Fruit fly (Drosophila melanogaster) whole organism, prepupa: ENCODE measurements around the gene CG13901.

ENCODE experiments used
- CG15336 ChIP-seq: fragments of 200-800 bp; sonication (Bioruptor generic); IDR thresholded peaks from 2 replicates; pipeline ENCODE4 v1.3.6; 2022; ENCODE audit warnings: missing biosample characterization, missing genetic modification characterization
- Eip93F ChIP-seq: fragments of 200-800 bp; sonication (Bioruptor generic); optimal IDR thresholded peaks from 2 replicates; lab custom pipeline; 2016; ENCODE audit warnings: missing biosample characterization, mild to moderate bottlenecking, missing genetic modification characterization
- Ets21C ChIP-seq: fragments of 200-800 bp; sonication (Bioruptor generic); optimal IDR thresholded peaks from 3 replicates; lab custom pipeline; 2016; ENCODE audit warnings: missing biosample characterization, missing genetic modification characterization
- Ets96B ChIP-seq: fragments of 200-800 bp; optimal IDR thresholded peaks from 2 replicates; lab custom pipeline; 2019; ENCODE audit warnings: missing biosample characterization, mild to moderate bottlenecking, missing genetic modification characterization, moderate library complexity
- Hr39 ChIP-seq: fragments of 200-800 bp; sonication (Bioruptor generic); optimal IDR thresholded peaks from 2 replicates; lab custom pipeline; 2016; ENCODE audit warnings: missing biosample characterization, missing genetic modification characterization
- Hr4 ChIP-seq: fragments of 200-800 bp; sonication (Bioruptor generic); optimal IDR thresholded peaks from 3 replicates; lab custom pipeline; 2016; ENCODE audit warnings: missing biosample characterization, missing genetic modification characterization
- Lpt ChIP-seq: fragments of 200-800 bp; sonication (Bioruptor generic); optimal IDR thresholded peaks from 3 replicates; lab custom pipeline; 2016; ENCODE audit warnings: missing biosample characterization, missing genetic modification characterization
- Sox102F ChIP-seq: fragments of 200-800 bp; sonication (Bioruptor generic); optimal IDR thresholded peaks from 2 replicates; lab custom pipeline; 2016; ENCODE audit warnings: missing biosample characterization, mild to moderate bottlenecking, missing genetic modification characterization
- Sox15 ChIP-seq: fragments of 200-800 bp; sonication (Bioruptor generic); optimal IDR thresholded peaks from 3 replicates; lab custom pipeline; 2016; ENCODE audit warnings: missing biosample characterization, missing genetic modification characterization
- achi ChIP-seq: fragments of 200-800 bp; sonication (Bioruptor generic); optimal IDR thresholded peaks from 3 replicates; lab custom pipeline; 2016; ENCODE audit warnings: missing biosample characterization, missing genetic modification characterization

DNA sequence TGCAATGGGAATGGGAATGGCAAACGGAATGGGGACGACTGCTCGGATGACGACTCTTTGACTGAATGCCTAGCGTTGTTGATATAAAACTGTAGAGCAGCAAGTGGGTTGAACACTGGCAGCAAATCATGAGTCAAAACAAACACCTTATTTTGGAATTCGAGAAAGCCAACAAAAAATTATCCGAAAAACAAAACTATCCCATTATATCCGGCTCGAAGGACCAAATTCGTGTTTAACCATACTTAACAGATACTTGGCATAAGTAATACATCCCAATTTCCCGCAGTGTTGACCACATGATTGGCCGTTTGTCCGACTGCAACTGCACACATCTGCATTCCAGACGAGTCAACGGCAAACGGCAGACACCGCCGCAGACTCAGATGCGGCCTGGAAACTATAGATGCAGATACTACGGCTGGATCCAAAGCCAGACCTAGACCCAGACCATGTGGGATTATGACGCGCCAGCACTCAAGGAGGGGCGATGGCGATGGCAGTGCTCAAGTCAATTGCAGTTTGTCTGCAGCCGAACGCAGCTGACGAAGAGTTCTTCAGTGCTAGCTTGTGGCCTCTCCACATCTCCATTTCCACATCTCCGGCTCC lies 24.3 kb downstream of the CG13901 start:
- TF ChIP-seq Sox102F (GFP tag; lab: Kevin White, UChicago): peak; percentile 13
- no peak for TF ChIP-seq Eip93F (GFP tag; lab: Kevin White, UChicago)
- TF ChIP-seq CG15336 (GFP tag; lab: Robert Waterston, UW): peak; percentile 96
- TF ChIP-seq Ets96B (tag; lab: Kevin White, UChicago): peak; percentile 92
- peak; percentile 51 for TF ChIP-seq Sox15 (GFP tag; lab: Kevin White, UChicago)
- TF ChIP-seq Ets21C (GFP tag; lab: Kevin White, UChicago): no peak
- peak; percentile 89 for TF ChIP-seq achi (GFP tag; lab: Kevin White, UChicago)
- TF ChIP-seq Lpt (GFP tag; lab: Kevin White, UChicago): peak; percentile 93
- TF ChIP-seq Hr4 (GFP tag; lab: Kevin White, UChicago): peak; percentile 95
- TF ChIP-seq Hr39 (GFP tag; lab: Kevin White, UChicago): peak; percentile 37
